Worm (Caenorhabditis elegans) whole organism, L1 larva: ENCODE results near the gene nfi-1.

Experiments used
- C16A3.4 ChIP-seq: fragments of 150-350 bp; optimal IDR thresholded peaks from 2 replicates; lab custom pipeline; 2014; ENCODE audit warnings: missing biosample characterization, missing genetic modification characterization
- C34B4.2 ChIP-seq: sonication (generic microtip); optimal IDR thresholded peaks from 2 replicates; lab custom pipeline; 2017; ENCODE audit warnings: mild to moderate bottlenecking, missing genetic modification characterization, missing compliant biosample characterization
- F16B12.6 ChIP-seq: fragments of 150-350 bp; optimal IDR thresholded peaks from 2 replicates; lab custom pipeline; 2014; ENCODE audit warnings: missing biosample characterization, missing genetic modification characterization
- Y116A8C.19 ChIP-seq: sonication (generic microtip); optimal IDR thresholded peaks from 2 replicates; lab custom pipeline; 2016; ENCODE audit warnings: missing compliant biosample characterization, missing genetic modification characterization, borderline replicate concordance
- alr-1 ChIP-seq: fragments of 200-800 bp; sonication (Bioruptor generic); optimal IDR thresholded peaks from 2 replicates; lab custom pipeline; 2018; ENCODE audit warnings: borderline replicate concordance, mild to moderate bottlenecking, missing genetic modification characterization, missing compliant biosample characterization
- ceh-88 ChIP-seq: fragments of 200-800 bp; sonication (Bioruptor generic); IDR thresholded peaks from 2 replicates; pipeline ENCODE4 v1.3.6; 2022; ENCODE audit warnings: missing genetic modification characterization, missing compliant biosample characterization
- ces-1 ChIP-seq: fragments of 150-350 bp; optimal IDR thresholded peaks from 2 replicates; lab custom pipeline; 2014; ENCODE audit warnings: missing biosample characterization, missing genetic modification reagents, missing genetic modification characterization
- efl-3 ChIP-seq: fragments of 200-800 bp; sonication (Bioruptor generic); optimal IDR thresholded peaks from 2 replicates; lab custom pipeline; 2018; ENCODE audit warnings: mild to moderate bottlenecking, missing genetic modification characterization, missing compliant biosample characterization
- egl-13 ChIP-seq: sonication (generic microtip); optimal IDR thresholded peaks from 2 replicates; lab custom pipeline; 2016; ENCODE audit warnings: missing genotype, missing genetic modification reagents, missing genetic modification characterization, missing compliant biosample characterization
- elt-3 ChIP-seq, 6 experiments: fragments of 150-350 bp in 1 of 6; sonication (generic microtip); optimal IDR thresholded peaks; 2 replicates each; lab custom pipeline; 2017 to 2018; ENCODE audit warnings: missing biosample characterization in 6 of 6, missing genetic modification characterization in 6 of 6, inconsistent platforms in 1 of 6
- fkh-10 ChIP-seq: sonication (generic microtip); optimal IDR thresholded peaks from 2 replicates; lab custom pipeline; 2017; ENCODE audit warnings: missing biosample characterization, missing genetic modification reagents, missing genetic modification characterization
- fkh-8 ChIP-seq: sonication (generic microtip); optimal IDR thresholded peaks from 2 replicates; lab custom pipeline; 2016; ENCODE audit warnings: mild to moderate bottlenecking, missing genetic modification characterization, missing compliant biosample characterization
- fos-1 ChIP-seq: fragments of 150-350 bp; optimal IDR thresholded peaks from 2 replicates; lab custom pipeline; 2014; ENCODE audit warnings: missing biosample characterization, missing genetic modification characterization
- hlh-17 ChIP-seq: fragments of 200-800 bp; sonication (Bioruptor generic); optimal IDR thresholded peaks from 2 replicates; lab custom pipeline; 2018; ENCODE audit warnings: missing genetic modification characterization, mild to moderate bottlenecking, missing compliant biosample characterization, moderate library complexity, borderline replicate concordance
- hlh-4 ChIP-seq: sonication (generic microtip); optimal IDR thresholded peaks from 2 replicates; lab custom pipeline; 2016; ENCODE audit warnings: mild to moderate bottlenecking, missing genetic modification characterization, missing compliant biosample characterization
- lin-14 ChIP-seq: fragments of 200-800 bp; sonication (Bioruptor generic); optimal IDR thresholded peaks from 2 replicates; lab custom pipeline; 2018; ENCODE audit warnings: mild to moderate bottlenecking, missing genetic modification characterization, moderate library complexity, missing compliant biosample characterization
- mdl-1 ChIP-seq, 2 experiments: fragments of 150-350 bp; optimal IDR thresholded peaks; 2 replicates each; lab custom pipeline; 2014 to 2017; ENCODE audit warnings: missing biosample characterization in 2 of 2, missing genetic modification characterization in 2 of 2, inconsistent platforms in 1 of 2
- mef-2 ChIP-seq: fragments of 150-350 bp; optimal IDR thresholded peaks from 2 replicates; lab custom pipeline; 2014; ENCODE audit warnings: missing biosample characterization, missing genetic modification characterization
- mep-1 ChIP-seq: fragments of 150-350 bp; optimal IDR thresholded peaks from 2 replicates; lab custom pipeline; 2014; ENCODE audit warnings: missing biosample characterization, missing genetic modification characterization
- nhr-11 ChIP-seq: fragments of 150-350 bp; optimal IDR thresholded peaks from 2 replicates; lab custom pipeline; 2014; ENCODE audit warnings: missing biosample characterization, missing genetic modification characterization
- nhr-19 ChIP-seq: fragments of 200-800 bp; sonication (Bioruptor generic); conservative IDR thresholded peaks from 2 replicates; pipeline ENCODE4 v1.3.6; 2022; ENCODE audit warnings: missing genetic modification characterization, missing compliant biosample characterization
- nhr-47 ChIP-seq: sonication (generic microtip); optimal IDR thresholded peaks from 2 replicates; lab custom pipeline; 2016; ENCODE audit warnings: mild to moderate bottlenecking, missing genetic modification characterization, moderate library complexity, missing compliant biosample characterization
- nhr-77 ChIP-seq: fragments of 150-350 bp; optimal IDR thresholded peaks from 2 replicates; lab custom pipeline; 2014; ENCODE audit warnings: missing biosample characterization, missing genetic modification characterization
- nhr-85 ChIP-seq: sonication (generic microtip); peaks from one replicate; lab custom pipeline; 2016; ENCODE audit warnings: missing genetic modification characterization, inconsistent platforms, missing compliant biosample characterization
- pag-3 ChIP-seq: sonication (generic microtip); optimal IDR thresholded peaks from 2 replicates; lab custom pipeline; 2017; ENCODE audit warnings: missing genetic modification characterization, mild to moderate bottlenecking, missing compliant biosample characterization, antibody characterized with exemption, borderline replicate concordance; ENCODE audit not compliant: insufficient read depth
- pax-3 ChIP-seq: fragments of 200-800 bp; sonication (Bioruptor generic); optimal IDR thresholded peaks from 2 replicates; lab custom pipeline; 2018; ENCODE audit warnings: mild to moderate bottlenecking, missing genetic modification characterization, moderate library complexity, missing compliant biosample characterization
- pqm-1 ChIP-seq: sonication (generic microtip); optimal IDR thresholded peaks from 3 replicates; lab custom pipeline; 2017; ENCODE audit warnings: missing biosample characterization, missing genetic modification characterization
- snu-23 ChIP-seq: sonication (generic microtip); optimal IDR thresholded peaks from 2 replicates; lab custom pipeline; 2016; ENCODE audit warnings: missing genetic modification characterization, missing compliant biosample characterization
- sptf-1 ChIP-seq: fragments of 150-350 bp; optimal IDR thresholded peaks from 2 replicates; lab custom pipeline; 2014; ENCODE audit warnings: missing biosample characterization, missing genetic modification characterization
- sup-37 ChIP-seq: fragments of 200-800 bp; sonication (Bioruptor generic); optimal IDR thresholded peaks from 2 replicates; lab custom pipeline; 2018; ENCODE audit warnings: mild to moderate bottlenecking, missing genetic modification characterization, missing compliant biosample characterization
- unc-130 ChIP-seq: fragments of 150-350 bp; optimal IDR thresholded peaks from 2 replicates; lab custom pipeline; 2017; ENCODE audit warnings: missing biosample characterization, missing genetic modification characterization, inconsistent platforms
- unc-98 ChIP-seq: fragments of 200-800 bp; sonication (Bioruptor generic); IDR thresholded peaks from 2 replicates; pipeline ENCODE4 v1.3.6; 2022; ENCODE audit warnings: missing genetic modification characterization, missing compliant biosample characterization
- vab-15 ChIP-seq: sonication (generic microtip); optimal IDR thresholded peaks from 2 replicates; lab custom pipeline; 2017; ENCODE audit warnings: missing genotype, mild to moderate bottlenecking, missing genetic modification characterization, missing compliant biosample characterization
- xbp-1 ChIP-seq: sonication (generic microtip); optimal IDR thresholded peaks from 2 replicates; lab custom pipeline; 2016; ENCODE audit warnings: missing genetic modification characterization, missing compliant biosample characterization

The nfi-1 gene

DNA sequence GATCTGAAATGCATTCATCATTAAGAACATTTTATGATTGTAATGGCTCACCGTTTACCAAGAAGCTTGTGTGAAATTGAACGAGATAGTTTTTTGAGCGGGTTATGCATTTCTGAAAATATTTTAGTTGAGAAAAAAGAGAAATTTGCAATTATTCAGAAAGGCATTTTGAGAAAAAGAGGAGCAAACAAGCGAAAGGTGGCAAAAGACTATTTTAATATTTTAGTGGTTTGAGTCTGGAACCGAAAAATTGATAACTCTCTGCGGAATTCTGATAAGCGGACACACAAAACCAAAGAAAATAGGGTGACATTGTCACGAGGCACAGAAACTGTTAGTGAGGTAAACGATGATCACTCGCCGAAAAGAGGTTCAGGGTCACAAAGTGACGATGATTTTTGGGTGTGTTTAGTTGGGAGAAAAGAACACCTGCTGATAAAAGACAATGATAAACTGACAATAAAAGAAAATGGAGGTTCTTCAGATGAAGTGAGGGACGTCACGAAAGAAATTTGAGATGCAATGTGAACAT is 16.8 kb downstream of the nfi-1 start (continued):
- peak; percentile 32 for TF ChIP-seq pqm-1 (tag; lab: Kevin White, UChicago)

DNA sequence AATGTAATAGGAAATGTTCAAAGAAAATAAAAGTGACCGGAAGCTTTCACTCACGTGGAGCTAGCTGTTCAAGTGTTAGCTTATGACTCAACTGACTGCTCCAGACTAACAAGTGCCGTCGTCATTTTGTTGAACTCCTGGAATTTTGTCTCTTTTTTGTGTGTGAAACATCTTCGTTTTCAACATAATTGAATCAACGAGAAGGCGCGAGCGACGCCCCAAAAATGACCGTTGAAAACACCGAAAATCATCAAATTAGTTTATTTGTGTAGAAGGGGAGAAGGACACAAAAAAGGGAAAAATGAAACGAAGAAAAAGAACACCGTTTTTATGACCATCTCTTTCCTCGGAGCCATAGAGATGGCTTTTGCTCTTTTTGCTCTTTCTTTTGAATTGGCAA is 17.5 kb downstream of the nfi-1 start, which contains the start of gene ZK1290.14:
TSS of gene ZK1290.14 (minus strand) at position 139 of the 400 bp plus-strand sequence.
- no peak for TF ChIP-seq sptf-1 (tag; lab: Kevin White, UChicago)
- TF ChIP-seq lin-14 (GFP tag; lab: Kevin White, UChicago), result peak; percentile 0

DNA sequence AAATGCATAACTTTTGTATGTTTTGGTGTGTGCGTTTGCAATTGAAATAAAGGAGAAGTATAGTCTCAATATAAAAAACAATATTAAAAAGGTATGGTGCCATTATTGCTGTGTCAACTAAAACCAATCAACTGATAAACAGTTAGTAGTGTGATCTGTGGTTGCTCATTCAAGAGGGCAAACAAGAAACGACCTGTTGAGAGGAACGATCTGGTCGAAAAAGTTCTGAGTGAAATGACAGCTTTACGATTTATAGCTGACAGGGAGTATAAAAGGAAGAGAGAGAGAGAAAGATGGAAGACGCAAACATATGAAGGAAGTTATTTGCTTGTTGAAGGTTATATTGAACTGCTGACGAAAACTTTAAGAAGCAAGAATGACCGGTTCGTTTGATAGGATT is 20.0 kb downstream of the nfi-1 start:
- TF ChIP-seq alr-1, result no peak
- TF ChIP-seq lin-14 (GFP tag; lab: Kevin White, UChicago), result peak; percentile 10

DNA sequence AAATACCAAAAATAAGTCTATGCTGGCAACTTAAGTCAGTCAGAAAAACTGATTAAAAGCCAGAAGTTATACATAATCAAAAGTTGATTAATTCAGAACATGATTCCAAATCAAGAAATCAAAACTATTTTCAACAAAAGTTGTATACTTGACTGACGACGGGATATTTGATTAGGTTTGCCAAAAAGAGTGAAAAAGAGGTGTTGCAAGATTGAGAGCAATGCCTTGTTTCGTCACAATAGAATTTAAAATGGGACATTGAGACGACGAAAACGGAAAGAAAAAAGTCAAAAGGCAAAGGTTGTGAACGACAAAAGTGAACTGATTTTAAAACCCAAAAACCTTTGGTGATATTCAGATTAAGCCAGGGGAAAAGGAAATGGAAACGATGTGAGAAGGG is 20.9 kb downstream of the nfi-1 start:
- TF ChIP-seq fkh-10 (GFP tag; lab: Kevin White, UChicago), result peak; percentile 88
- TF ChIP-seq lin-14 (GFP tag; lab: Kevin White, UChicago), result peak; percentile 43
- no peak for TF ChIP-seq vab-15
- TF ChIP-seq hlh-17 (GFP tag; lab: Kevin White, UChicago), result no peak
- no peak for TF ChIP-seq pax-3 (tag; lab: Kevin White, UChicago)
- TF ChIP-seq mef-2 (tag; lab: Kevin White, UChicago), result no peak
- TF ChIP-seq egl-13, result no peak

DNA sequence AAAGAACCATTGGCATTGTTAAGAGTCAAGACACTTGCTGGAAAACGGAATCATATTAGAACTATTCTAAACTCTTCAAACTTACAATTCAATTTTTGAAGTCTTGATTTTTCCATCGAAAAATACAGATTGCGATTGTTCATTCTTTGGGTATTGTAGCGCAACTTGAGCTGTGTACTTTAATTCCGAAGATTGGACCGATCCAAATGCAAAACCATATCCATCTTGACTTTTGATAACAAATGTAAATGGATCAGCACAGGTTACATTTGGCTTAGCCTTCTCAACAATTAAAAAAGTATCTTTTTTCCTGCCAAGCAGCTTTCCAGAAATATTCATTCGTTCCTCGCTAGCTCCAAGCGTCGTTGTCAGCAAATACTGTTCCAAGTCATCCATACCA is 22.9 kb downstream of the nfi-1 start:
- TF ChIP-seq snu-23 (GFP tag; lab: Kevin White, UChicago) (no peak), F16B12.6 (tag; lab: Kevin White, UChicago) (no peak), unc-98 (GFP tag; lab: Robert Waterston, UW) (no peak), pag-3 (tag; lab: Kevin White, UChicago) (no peak), C16A3.4 (no peak), hlh-4 (no peak), pqm-1 (tag; lab: Kevin White, UChicago) (no peak), nhr-85 (tag; lab: Kevin White, UChicago) (no peak), vab-15 (no peak), nhr-11 (tag; lab: Kevin White, UChicago) (no peak), mdl-1 (tag; optimal IDR thresholded peaks at IDR 0.05; lab: Kevin White, UChicago) (no peak), nhr-19 (GFP tag; lab: Robert Waterston, UW) (no peak)

DNA sequence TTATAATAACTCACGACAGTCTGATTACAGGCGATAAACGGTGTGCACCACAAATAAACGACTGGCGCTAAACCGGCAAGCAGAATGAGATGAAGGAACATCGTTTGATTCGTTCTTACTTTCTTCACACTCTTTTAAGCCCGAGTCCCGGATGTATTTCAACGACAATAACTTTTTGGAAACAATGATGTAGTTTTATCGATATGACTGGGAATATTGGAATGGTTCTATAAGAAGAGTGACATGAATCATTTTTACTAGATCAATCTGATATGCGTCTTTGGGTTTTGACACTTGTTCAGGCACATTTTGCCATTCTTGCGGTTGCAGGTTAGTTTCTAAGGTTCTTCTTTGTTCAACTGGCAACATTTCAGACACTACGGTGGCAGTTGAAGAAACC is 23.5 kb downstream of the nfi-1 start, which contains the start of the genes ZK1290.11 and ZK1290.1:
TSS of gene ZK1290.11 (minus strand) at position 101 of the 400 bp plus-strand sequence.
TSS of gene ZK1290.1 (plus strand) at position 271 of the 400 bp plus-strand sequence.
- TF ChIP-seq pqm-1 (tag; lab: Kevin White, UChicago) (no peak), nhr-77 (tag; lab: Kevin White, UChicago) (no peak), efl-3 (GFP tag; lab: Kevin White, UChicago) (no peak), xbp-1 (tag; lab: Kevin White, UChicago) (no peak), sptf-1 (tag; lab: Kevin White, UChicago) (no peak), C16A3.4 (no peak), Y116A8C.19 (tag; lab: Kevin White, UChicago) (no peak), alr-1 (no peak), nhr-11 (tag; lab: Kevin White, UChicago) (no peak), ceh-88 (GFP tag; lab: Robert Waterston, UW) (no peak), elt-3 (tag; optimal IDR thresholded peaks at IDR 0.05; lab: Kevin White, UChicago) (no peak), unc-130 (tag; lab: Kevin White, UChicago) (no peak), nhr-47 (tag; lab: Kevin White, UChicago) (no peak), fkh-8 (tag; lab: Kevin White, UChicago) (no peak), ces-1 (GFP tag; lab: Kevin White, UChicago) (no peak), sup-37 (GFP tag; lab: Kevin White, UChicago) (no peak), mep-1 (no peak), fos-1 (tag; lab: Kevin White, UChicago) (no peak), lin-14 (GFP tag; lab: Kevin White, UChicago) (no peak), C34B4.2 (tag; lab: Kevin White, UChicago) (no peak)
